Worm (Caenorhabditis elegans): ENCODE measurements around the gene F54C9.3.

Gene F54C9.3

ce11 chrII:8566806-8567266 is at the start of gene F54C9.3:
Gene F54C9.3, minus strand, starts transcription at chrII:8566856.
- TF ChIP-seq pros-1 (tag; optimal IDR thresholded peaks at IDR 0.05) = no peak
- peak; percentile 74 for TF ChIP-seq elt-2 (tag; optimal IDR thresholded peaks at IDR 0.05)
- TF ChIP-seq dmd-4 (tag; optimal IDR thresholded peaks at IDR 0.05; ENCODE audit: borderline replicate concordance) = no peak
- TF ChIP-seq dve-1 (tag; optimal IDR thresholded peaks at IDR 0.05) = peak; percentile 1
- TF ChIP-seq ceh-14 (tag; optimal IDR thresholded peaks at IDR 0.05) = no peak

DNA sequence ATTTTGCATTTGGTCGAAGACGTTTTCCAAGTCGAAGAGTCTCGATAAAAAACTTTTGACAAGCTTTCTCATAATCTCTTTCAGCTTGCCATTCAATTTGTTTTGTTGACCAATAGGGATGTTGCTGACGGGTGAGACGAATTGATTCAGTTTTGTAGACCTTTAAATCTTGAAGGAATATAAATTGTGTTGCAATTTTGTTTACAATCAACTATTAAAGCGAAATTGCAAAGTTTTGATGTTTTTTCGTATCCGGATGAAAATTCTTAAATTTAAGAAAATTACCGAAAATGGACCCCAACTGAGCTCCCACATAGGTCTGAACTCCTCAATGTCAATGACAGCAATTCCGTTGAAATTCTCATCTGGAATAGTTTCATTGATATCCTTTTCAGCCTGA is 49.5 kb upstream of the F54C9.3 start:
- no peak for TF ChIP-seq ceh-34 (tag; optimal IDR thresholded peaks at IDR 0.05)
- no peak for TF ChIP-seq ceh-45 (GFP tag; IDR thresholded peaks at IDR 0.05)
- no peak for TF ChIP-seq ttx-3 (tag; optimal IDR thresholded peaks at IDR 0.05)

- TF ChIP-seq fax-1 (tag; optimal IDR thresholded peaks at IDR 0.05) (no peak), ceh-9 (tag; optimal IDR thresholded peaks at IDR 0.05) (no peak)
Measured at ce11 chrII:8612470-8612869, 45.8 kb upstream of the F54C9.3 start, which contains the start of gene T22C8.1. Gene T22C8.1, plus strand, starts transcription at chrII:8612770.

DNA sequence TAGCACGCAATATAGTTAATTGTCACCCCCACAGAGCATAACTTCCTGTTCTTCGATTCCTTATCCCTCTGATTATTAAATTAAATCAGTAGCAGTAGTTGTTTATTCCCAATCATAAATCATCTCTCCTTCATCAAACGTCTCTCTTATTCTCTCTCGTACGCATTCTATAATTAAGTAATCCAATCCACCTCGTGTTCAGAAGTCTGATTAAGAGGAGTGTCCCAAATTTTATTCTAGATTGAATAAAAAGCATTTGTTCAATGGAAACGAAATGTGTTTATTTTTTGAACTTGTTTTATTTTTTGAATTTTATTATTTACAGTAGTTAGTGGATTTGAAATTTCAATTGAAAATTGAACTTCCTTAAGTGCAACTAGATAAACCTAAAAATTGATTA is 44.7 kb upstream of the F54C9.3 start:
- TF ChIP-seq T23F11.4 (GFP tag; optimal IDR thresholded peaks at IDR 0.05) (no peak), unc-42 (tag; optimal IDR thresholded peaks at IDR 0.05) (peak; percentile 53)

ce11 chrII:8610585-8610984 is 43.9 kb upstream of the F54C9.3 start:
- TF ChIP-seq ref-2 (tag; optimal IDR thresholded peaks at IDR 0.05) (no peak), ceh-30 (tag; optimal IDR thresholded peaks at IDR 0.05) (no peak), elt-2 (tag; optimal IDR thresholded peaks at IDR 0.05) (no peak), pat-9 (tag; optimal IDR thresholded peaks at IDR 0.05) (no peak), fax-1 (tag; optimal IDR thresholded peaks at IDR 0.05) (no peak), nfya-1 (tag; optimal IDR thresholded peaks at IDR 0.05) (no peak), ceh-9 (tag; optimal IDR thresholded peaks at IDR 0.05) (no peak), unc-55 (GFP tag; optimal IDR thresholded peaks at IDR 0.05) (no peak), unc-3 (GFP tag; conservative IDR thresholded peaks at IDR 0.05) (no peak), unc-3 (tag; optimal IDR thresholded peaks at IDR 0.05) (no peak), dve-1 (tag; optimal IDR thresholded peaks at IDR 0.05) (no peak), ceh-14 (tag; optimal IDR thresholded peaks at IDR 0.05) (no peak), npax-4 (tag; optimal IDR thresholded peaks at IDR 0.05) (no peak), ztf-16 (tag; optimal IDR thresholded peaks at IDR 0.05) (no peak), ceh-31 (tag; optimal IDR thresholded peaks at IDR 0.05) (no peak), ceh-34 (tag; optimal IDR thresholded peaks at IDR 0.05) (no peak), lim-6 (tag; optimal IDR thresholded peaks at IDR 0.05) (no peak), F13H6.1 (tag; optimal IDR thresholded peaks at IDR 0.05) (no peak), Y22D7AL.16 (tag; optimal IDR thresholded peaks at IDR 0.05) (no peak)

ce11 chrII:8610085-8610484 is 43.4 kb upstream of the F54C9.3 start, which contains the start of gene F28C6.9:
Gene F28C6.9, minus strand, starts transcription at chrII:8610185.
- TF ChIP-seq gmeb-2 (tag; optimal IDR thresholded peaks at IDR 0.05) (no peak), unc-42 (tag; optimal IDR thresholded peaks at IDR 0.05) (no peak), ceh-6 (GFP tag; optimal IDR thresholded peaks at IDR 0.05) (no peak), ceh-9 (tag; optimal IDR thresholded peaks at IDR 0.05) (no peak), ceh-19 (GFP tag; optimal IDR thresholded peaks at IDR 0.05) (no peak), ztf-16 (tag; optimal IDR thresholded peaks at IDR 0.05) (no peak), pros-1 (tag; optimal IDR thresholded peaks at IDR 0.05) (no peak), npax-4 (tag; optimal IDR thresholded peaks at IDR 0.05) (no peak), ets-4 (tag; optimal IDR thresholded peaks at IDR 0.05) (no peak), hlh-13 (GFP tag; optimal IDR thresholded peaks at IDR 0.05) (no peak)

ce11 chrII:8607662-8608061 is 41.0 kb upstream of the F54C9.3 start, which contains the start of gene F28C6.10:
Gene F28C6.10, plus strand, starts transcription at chrII:8607962.
- TF ChIP-seq tbx-7 (tag; optimal IDR thresholded peaks at IDR 0.05) (no peak), ceh-6 (GFP tag; optimal IDR thresholded peaks at IDR 0.05) (no peak), hlh-15 (tag; optimal IDR thresholded peaks at IDR 0.05) (no peak), fax-1 (tag; optimal IDR thresholded peaks at IDR 0.05) (no peak)
